Worm (Caenorhabditis elegans) whole organism, young adult: ENCODE data around the gene srh-236.

Experiments used
- B0035.1 ChIP-seq: sonication (generic microtip); optimal IDR thresholded peaks from 2 replicates; lab custom pipeline; 2016; ENCODE audit warnings: missing genetic modification characterization, mild to moderate bottlenecking, missing compliant biosample characterization, missing genotype, missing genetic modification reagents
- F37B4.10 ChIP-seq: fragments of 200-800 bp; sonication (Bioruptor generic); IDR thresholded peaks from 2 replicates; pipeline ENCODE4 v1.3.6; 2022; ENCODE audit warnings: missing genetic modification characterization, missing compliant biosample characterization
- F52B5.7 ChIP-seq: sonication (generic microtip); optimal IDR thresholded peaks from 2 replicates; lab custom pipeline; 2016; ENCODE audit warnings: mild to moderate bottlenecking, missing genetic modification characterization, missing compliant biosample characterization
- Y53G8AR.9 ChIP-seq: fragments of 200-800 bp; sonication (Bioruptor generic); conservative IDR thresholded peaks from 2 replicates; pipeline ENCODE4 v1.3.6; 2022; ENCODE audit warnings: missing genetic modification reagents, missing genetic modification characterization, missing compliant biosample characterization
- Y79H2A.3 ChIP-seq: fragments of 200-800 bp; sonication (Bioruptor generic); conservative IDR thresholded peaks from 2 replicates; pipeline ENCODE4 v1.3.6; 2022; ENCODE audit warnings: missing genetic modification reagents, missing genetic modification characterization, missing compliant biosample characterization
- akir-1 ChIP-seq: fragments of 200-800 bp; sonication (Bioruptor generic); optimal IDR thresholded peaks from 2 replicates; lab custom pipeline; 2018; ENCODE audit warnings: mild to moderate bottlenecking, missing genetic modification characterization, moderate library complexity, missing compliant biosample characterization
- ama-1 ChIP-seq, 3 experiments: fragments of 150-350 bp in 1 of 3; sonication (generic microtip) in 2 of 3; optimal IDR thresholded peaks; 2 replicates each; lab custom pipeline; 2014 to 2018; ENCODE audit warnings: missing biosample characterization in 2 of 3, missing genetic modification characterization in 2 of 3, missing genetic modification reagents in 2 of 3
- aptf-2 ChIP-seq: fragments of 200-800 bp; sonication (Bioruptor generic); conservative IDR thresholded peaks from 2 replicates; pipeline ENCODE4 v1.3.6; 2022; ENCODE audit warnings: missing genetic modification reagents, missing genetic modification characterization, missing compliant biosample characterization
- bed-2 ChIP-seq: fragments of 200-800 bp; sonication (Bioruptor generic); IDR thresholded peaks from 2 replicates; pipeline ENCODE4 v1.3.6; 2022; ENCODE audit warnings: missing genetic modification reagents, missing genetic modification characterization, missing compliant biosample characterization
- cebp-1 ChIP-seq, 2 experiments: fragments of 200-800 bp in 1 of 2; sonication (Bioruptor generic) in 1 of 2; sonication (generic microtip) in 1 of 2; IDR thresholded peaks in 1 of 2; optimal IDR thresholded peaks in 1 of 2; 2 replicates each; pipeline versions ENCODE4 v1.3.6 to Lab custom; 2017 to 2022; ENCODE audit warnings: missing compliant biosample characterization in 2 of 2, missing genetic modification characterization in 2 of 2, mild to moderate bottlenecking in 1 of 2, missing genetic modification reagents in 1 of 2, moderate library complexity in 1 of 2
- ceh-91 ChIP-seq: fragments of 200-800 bp; sonication (Bioruptor generic); IDR thresholded peaks from 2 replicates; pipeline ENCODE4 v1.3.6; 2022; ENCODE audit warnings: missing genetic modification reagents, missing genetic modification characterization, missing compliant biosample characterization
- dpff-1 ChIP-seq: sonication (generic microtip); optimal IDR thresholded peaks from 2 replicates; lab custom pipeline; 2017; ENCODE audit warnings: mild to moderate bottlenecking, missing genetic modification characterization, missing compliant biosample characterization
- egl-18 ChIP-seq: fragments of 200-800 bp; sonication (Bioruptor generic); IDR thresholded peaks from 2 replicates; pipeline ENCODE4 v1.3.6; 2022; ENCODE audit warnings: missing genetic modification reagents, missing genetic modification characterization, missing compliant biosample characterization
- fkh-3 ChIP-seq: sonication (generic microtip); optimal IDR thresholded peaks from 2 replicates; lab custom pipeline; 2016; ENCODE audit warnings: mild to moderate bottlenecking, missing genetic modification characterization, missing compliant biosample characterization
- hmg-1.2 ChIP-seq: fragments of 200-800 bp; sonication (Bioruptor generic); IDR thresholded peaks from 2 replicates; pipeline ENCODE4 v1.3.6; 2022; ENCODE audit warnings: missing genetic modification reagents, missing genetic modification characterization, missing compliant biosample characterization
- hrde-1 ChIP-seq: sonication (generic microtip); optimal IDR thresholded peaks from 2 replicates; lab custom pipeline; 2016; ENCODE audit warnings: missing genetic modification characterization, mild to moderate bottlenecking, missing compliant biosample characterization, moderate library complexity, missing genotype, missing genetic modification reagents, borderline replicate concordance
- let-607 ChIP-seq, 2 experiments: fragments of 200-800 bp in 1 of 2; sonication (Bioruptor generic) in 1 of 2; sonication (generic microtip) in 1 of 2; optimal IDR thresholded peaks; 2 replicates each; lab custom pipeline; 2016 to 2018; ENCODE audit warnings: mild to moderate bottlenecking in 2 of 2, missing compliant biosample characterization in 2 of 2, missing genetic modification characterization in 2 of 2, moderate library complexity in 2 of 2, missing genotype in 1 of 2
- mel-28 ChIP-seq: sonication (generic microtip); optimal IDR thresholded peaks from 2 replicates; lab custom pipeline; 2016; ENCODE audit warnings: borderline replicate concordance, mild to moderate bottlenecking, missing genetic modification characterization, missing compliant biosample characterization
- nfya-1 ChIP-seq: sonication (generic microtip); optimal IDR thresholded peaks from 2 replicates; lab custom pipeline; 2017; ENCODE audit warnings: antibody characterized with exemption, missing compliant biosample characterization, missing genetic modification characterization, borderline replicate concordance; ENCODE audit not compliant: insufficient read depth
- nfyb-1 ChIP-seq: fragments of 200-800 bp; sonication (Bioruptor generic); IDR thresholded peaks from 2 replicates; pipeline ENCODE4 v1.3.6; 2022; ENCODE audit warnings: missing genetic modification reagents, missing genetic modification characterization, missing compliant biosample characterization
- nhr-120 ChIP-seq: fragments of 200-800 bp; sonication (Bioruptor generic); IDR thresholded peaks from 2 replicates; pipeline ENCODE4 v1.3.6; 2022; ENCODE audit warnings: missing genetic modification characterization, missing compliant biosample characterization
- nhr-27 ChIP-seq: fragments of 200-800 bp; sonication (Bioruptor generic); optimal IDR thresholded peaks from 2 replicates; lab custom pipeline; 2018; ENCODE audit warnings: mild to moderate bottlenecking, missing genetic modification characterization, moderate library complexity, missing compliant biosample characterization
- nhr-80 ChIP-seq: sonication (generic microtip); optimal IDR thresholded peaks from 2 replicates; lab custom pipeline; 2016; ENCODE audit warnings: missing genetic modification characterization, missing compliant biosample characterization
- nhr-90 ChIP-seq: sonication (generic microtip); optimal IDR thresholded peaks from 2 replicates; lab custom pipeline; 2016; ENCODE audit warnings: missing genotype, mild to moderate bottlenecking, missing genetic modification characterization, missing compliant biosample characterization
- pha-4 ChIP-seq: fragments of 150-350 bp; sonication (generic microtip); optimal IDR thresholded peaks from 2 replicates; lab custom pipeline; 2014; ENCODE audit warnings: missing biosample characterization, missing genetic modification reagents, missing genetic modification characterization
- rec-8 ChIP-seq, 2 experiments: sonication (generic microtip); optimal IDR thresholded peaks; 2 replicates each; lab custom pipeline; 2016; ENCODE audit warnings: mild to moderate bottlenecking in 2 of 2, missing genetic modification characterization in 2 of 2, missing genetic modification reagents in 2 of 2, missing genotype in 2 of 2, missing biosample characterization in 1 of 2, missing compliant biosample characterization in 1 of 2, moderate library complexity in 1 of 2
- rpc-1 ChIP-seq, 2 experiments: fragments of 150-350 bp in 1 of 2; sonication (generic microtip) in 1 of 2; optimal IDR thresholded peaks; 2 replicates each; lab custom pipeline; 2014 to 2018; ENCODE audit warnings: missing biosample characterization in 1 of 2, missing genetic modification characterization in 1 of 2, missing genetic modification reagents in 1 of 2, missing genotype in 1 of 2
- sea-2 ChIP-seq: fragments of 200-800 bp; sonication (Bioruptor generic); IDR thresholded peaks from 2 replicates; pipeline ENCODE4 v1.3.6; 2022; ENCODE audit warnings: missing genetic modification characterization, missing compliant biosample characterization
- zfh-2 ChIP-seq: fragments of 200-800 bp; sonication (Bioruptor generic); conservative IDR thresholded peaks from 2 replicates; pipeline ENCODE4 v1.3.6; 2022; ENCODE audit warnings: missing genetic modification reagents, missing genetic modification characterization, missing compliant biosample characterization

Gene srh-236

ce11 chrV:17241278-17241661 is 29.4 kb upstream of the srh-236 start (continued):
- TF ChIP-seq let-607 (tag; optimal IDR thresholded peaks at IDR 0.05; lab: Kevin White, UChicago) (no peak), fkh-3 (tag; lab: Kevin White, UChicago) (no peak), egl-18 (GFP tag; lab: Robert Waterston, UW) (no peak)

- TF ChIP-seq sea-2 (0 out of 2 replicates have a peak, but pooled peaks have one; percentile 45), F37B4.10 (0 out of 2 replicates have a peak, but pooled peaks have one; percentile 13), zfh-2 (GFP tag; lab: Robert Waterston, UW) (peak; percentile 82), akir-1 (GFP tag; lab: Kevin White, UChicago) (no peak)
- TF ChIP-seq, all 124 proteins: peak for 3
Measured at ce11 chrV:17240579-17241277, 28.9 kb upstream of the srh-236 start.

- TF ChIP-seq nhr-80 (tag; lab: Kevin White, UChicago) (peak; percentile 55), bed-2 (GFP tag; lab: Robert Waterston, UW) (no peak), nfyb-1 (GFP tag; lab: Robert Waterston, UW) (no peak), nfya-1 (no peak), rec-8 (tag; optimal IDR thresholded peaks at IDR 0.05; lab: Kevin White, UChicago) (no peak), Y79H2A.3 (GFP tag; lab: Robert Waterston, UW) (no peak), mel-28 (tag; lab: Kevin White, UChicago) (no peak), hrde-1 (tag; lab: Kevin White, UChicago) (no peak)
Measured at ce11 chrV:17238799-17239198, 27.0 kb upstream of the srh-236 start, which contains the start of gene T19C9.8. Gene T19C9.8 (plus strand): TSS chrV:17239097.

- TF ChIP-seq nhr-90 (tag; lab: Kevin White, UChicago) (no peak), nhr-120 (GFP tag; lab: Robert Waterston, UW) (no peak), dpff-1 (tag; lab: Kevin White, UChicago) (no peak), nfyb-1 (GFP tag; lab: Robert Waterston, UW) (no peak), F52B5.7 (tag; lab: Kevin White, UChicago) (no peak), aptf-2 (GFP tag; lab: Robert Waterston, UW) (no peak), B0035.1 (tag; lab: Kevin White, UChicago) (no peak)
Measured at ce11 chrV:17236345-17236744, 24.5 kb upstream of the srh-236 start, which contains the start of gene T19C9.10. Gene T19C9.10 (plus strand): TSS chrV:17236592.

- TF ChIP-seq pha-4 (tag; lab: Kevin White, UChicago) (no peak), nhr-27 (tag; lab: Kevin White, UChicago) (no peak), Y53G8AR.9 (GFP tag; lab: Robert Waterston, UW) (no peak), cebp-1 (GFP tag; IDR thresholded peaks at IDR 0.05; lab: Robert Waterston, UW) (no peak), cebp-1 (tag; optimal IDR thresholded peaks at IDR 0.05; lab: Kevin White, UChicago) (no peak), rpc-1 (optimal IDR thresholded peaks at IDR 0.05; lab: Kevin White, UChicago) (no peak), rpc-1 (tag; optimal IDR thresholded peaks at IDR 0.05; lab: Kevin White, UChicago) (no peak), hmg-1.2 (GFP tag; lab: Robert Waterston, UW) (no peak), ceh-91 (GFP tag; lab: Robert Waterston, UW) (no peak), sea-2 (no peak), ama-1 (optimal IDR thresholded peaks at IDR 0.05; lab: Kevin White, UChicago) (no peak), ama-1 (GFP tag; optimal IDR thresholded peaks at IDR 0.05; lab: Kevin White, UChicago) (no peak)
Measured at ce11 chrV:17232403-17232802, 20.6 kb upstream of the srh-236 start.
